Fruit fly (Drosophila melanogaster): ENCODE measurements around the gene Pfdn6.

Pfdn6 gene

DNA sequence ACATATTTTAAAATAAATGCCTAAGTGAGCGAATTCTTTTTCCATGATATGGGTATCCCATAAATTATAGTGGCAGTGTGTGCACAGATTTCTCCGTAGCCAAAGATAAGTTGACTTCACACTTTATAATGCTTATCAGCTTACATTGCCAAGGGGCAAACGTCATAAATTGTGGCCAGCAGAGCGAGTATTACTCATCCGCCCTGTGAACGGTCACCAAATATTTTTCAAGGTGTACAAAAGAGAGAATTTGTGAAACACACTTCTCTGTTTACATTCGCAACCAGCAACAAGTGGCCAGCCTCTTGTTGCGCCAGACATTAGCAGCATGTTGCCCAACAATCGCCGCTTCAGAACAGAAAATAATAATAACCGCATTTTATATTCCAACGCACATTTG is 9.4 kb downstream of the Pfdn6 start (continued):
- TF ChIP-seq gem (tag; optimal IDR thresholded peaks at IDR 0.05), result peak; percentile 27
- TF ChIP-seq zfh2 (GFP tag; optimal IDR thresholded peaks at IDR 0.05), result no peak
- no peak for TF ChIP-seq CG7357 (GFP tag; IDR thresholded peaks at IDR 0.05)
- TF ChIP-seq Ets65A (GFP tag), result no peak
- no peak for TF ChIP-seq hbn (GFP tag; IDR thresholded peaks at IDR 0.05; ENCODE audit: partially characterized antibody)
- TF ChIP-seq B-H1 (GFP tag; IDR thresholded peaks at IDR 0.05), result no peak; the same call in 2 of the 3 replicates
- TF ChIP-seq CG17328 (GFP tag; IDR thresholded peaks at IDR 0.05), result no peak
- TF ChIP-seq tna (GFP tag; IDR thresholded peaks at IDR 0.05; ENCODE audit: partially characterized antibody), result no peak
- no peak for TF ChIP-seq CG3065 (GFP tag; optimal IDR thresholded peaks at IDR 0.05)
- no peak for TF ChIP-seq Blimp-1 (GFP tag; optimal IDR thresholded peaks at IDR 0.05)
- TF ChIP-seq CG13424 (tag; optimal IDR thresholded peaks at IDR 0.05), result peak; percentile 24
- no peak for TF ChIP-seq tap (tag; optimal IDR thresholded peaks at IDR 0.05)
- peak; percentile 86 for TF ChIP-seq CG34376 (GFP tag; optimal IDR thresholded peaks at IDR 0.05)
- TF ChIP-seq fd64A (GFP tag; optimal IDR thresholded peaks at IDR 0.05), result peak; percentile 37
- TF ChIP-seq CG3163 (GFP tag; optimal IDR thresholded peaks at IDR 0.05), result peak; percentile 52
- peak; percentile 3 for TF ChIP-seq CG6765 (GFP tag; optimal IDR thresholded peaks at IDR 0.05)
- TF ChIP-seq CG7556 (GFP tag; optimal IDR thresholded peaks at IDR 0.05), result peak; percentile 22
- no peak for TF ChIP-seq sqz (GFP tag; optimal IDR thresholded peaks at IDR 0.05)
- peak; percentile 34 for TF ChIP-seq CG10209 (GFP tag; optimal IDR thresholded peaks at IDR 0.05)
- TF ChIP-seq CG34224 (GFP tag; IDR thresholded peaks at IDR 0.05; ENCODE audit: partially characterized antibody), result no peak
- TF ChIP-seq CG11696 (GFP tag; IDR thresholded peaks at IDR 0.05), result no peak
- TF ChIP-seq dpn (GFP tag; optimal IDR thresholded peaks at IDR 0.05), result peak; percentile 21 to 41
- TF ChIP-seq esg (GFP tag; conservative IDR thresholded peaks at IDR 0.05), result no peak
- peak; percentile 44 for TF ChIP-seq CG15269 (tag; optimal IDR thresholded peaks at IDR 0.05)
- no peak for TF ChIP-seq Sry-δ (GFP tag; optimal IDR thresholded peaks at IDR 0.05)
- TF ChIP-seq CG11504 (tag; optimal IDR thresholded peaks at IDR 0.05), result peak; percentile 99
- TF ChIP-seq Jarid2 (GFP tag; optimal IDR thresholded peaks at IDR 0.05), result no peak
- TF ChIP-seq lmd (GFP tag; IDR thresholded peaks at IDR 0.05), result no peak
- TF ChIP-seq sd (tag; optimal IDR thresholded peaks at IDR 0.05), result peak; percentile 74
- TF ChIP-seq p53 (GFP tag; optimal IDR thresholded peaks at IDR 0.05), result no peak
- no peak for TF ChIP-seq CG12104 (GFP tag; optimal IDR thresholded peaks at IDR 0.05)
- TF ChIP-seq Awh (GFP tag; IDR thresholded peaks at IDR 0.05), result peak; percentile 48; the same call in 1 of the 2 replicates
- TF ChIP-seq CG10543 (GFP tag; optimal IDR thresholded peaks at IDR 0.05), result peak; percentile 34
- TF ChIP-seq crol (GFP tag; IDR thresholded peaks at IDR 0.05), result no peak
- TF ChIP-seq wdn (GFP tag; IDR thresholded peaks at IDR 0.05), result no peak

dm6 chr3L:19939024-19939423 is 15.6 kb downstream of the Pfdn6 start, which contains the start of gene Ac76E:
Gene Ac76E, plus strand, starts transcription at chr3L:19939287.
- TF ChIP-seq CoRest (tag; optimal IDR thresholded peaks at IDR 0.05) (no peak), shn (GFP tag; optimal IDR thresholded peaks at IDR 0.05) (no peak), CG13894 (tag; optimal IDR thresholded peaks at IDR 0.05) (peak; percentile 9), CG4854 (GFP tag; optimal IDR thresholded peaks at IDR 0.05) (no peak), CG2202 (tag; optimal IDR thresholded peaks at IDR 0.05) (no peak), slp2 (GFP tag; optimal IDR thresholded peaks at IDR 0.05) (no peak), Deaf1 (tag; optimal IDR thresholded peaks at IDR 0.05) (peak; percentile 87), CG10462 (GFP tag; optimal IDR thresholded peaks at IDR 0.05) (no peak), nerfin-2 (GFP tag; IDR thresholded peaks at IDR 0.05; ENCODE audit: partially characterized antibody) (no peak), klu (GFP tag; IDR thresholded peaks at IDR 0.05) (no peak), en (GFP tag; optimal IDR thresholded peaks at IDR 0.05) (no peak), chn (GFP tag; optimal IDR thresholded peaks at IDR 0.05) (peak; percentile 33), CG10431 (GFP tag; optimal IDR thresholded peaks at IDR 0.05) (no peak), CG13775 (GFP tag; optimal IDR thresholded peaks at IDR 0.05) (no peak), CG14667 (GFP tag; IDR thresholded peaks at IDR 0.05) (no peak), az2 (GFP tag; optimal IDR thresholded peaks at IDR 0.05) (no peak), CG2712 (tag; optimal IDR thresholded peaks at IDR 0.05) (no peak), BtbVII (GFP tag; optimal IDR thresholded peaks at IDR 0.05) (peak; percentile 11), esg (GFP tag; conservative IDR thresholded peaks at IDR 0.05) (no peak)

Measured in whole organism, embryonic.